Fruit fly (Drosophila melanogaster) whole organism, embryonic: Measurements from ENCODE around the gene vers.

Experiments used
- Awh ChIP-seq: fragments of 200-800 bp; sonication (Bioruptor generic); IDR thresholded peaks from 2 replicates; pipeline ENCODE4, ENCODE4 v1.3.6; 2022; ENCODE audit warnings: missing biosample characterization, missing genetic modification characterization
- CG10321 ChIP-seq: fragments of 200-800 bp; sonication (Bioruptor generic); IDR thresholded peaks from 2 replicates; pipeline ENCODE4 v1.3.6; 2022; ENCODE audit warnings: missing biosample characterization, missing genetic modification characterization
- CG12236 ChIP-seq: fragments of 200-800 bp; sonication (Bioruptor generic); optimal IDR thresholded peaks from 2 replicates; lab custom pipeline; 2016; ENCODE audit warnings: missing biosample characterization, missing genetic modification characterization
- CG12659 ChIP-seq: fragments of 200-800 bp; sonication (Bioruptor generic); optimal IDR thresholded peaks from 3 replicates; lab custom pipeline; 2017; ENCODE audit warnings: mild to moderate bottlenecking, missing biosample characterization, missing genetic modification reagents, missing genetic modification characterization
- CG17829 ChIP-seq: fragments of 200-800 bp; optimal IDR thresholded peaks from 2 replicates; lab custom pipeline; 2019; ENCODE audit warnings: missing biosample characterization, mild to moderate bottlenecking, missing genetic modification characterization, moderate library complexity
- CG2199 ChIP-seq: fragments of 200-800 bp; sonication (Bioruptor generic); IDR thresholded peaks from 3 replicates; pipeline ENCODE4 v1.3.6; 2022; ENCODE audit warnings: missing biosample characterization, missing genetic modification characterization
- CG2889 ChIP-seq: fragments of 200-800 bp; sonication (Bioruptor generic); IDR thresholded peaks from 3 replicates; pipeline ENCODE4 v1.3.6; 2022; ENCODE audit warnings: missing biosample characterization, missing genetic modification characterization
- CG31365 ChIP-seq: fragments of 200-800 bp; sonication (Bioruptor generic); optimal IDR thresholded peaks from 2 replicates; lab custom pipeline; 2018; ENCODE audit warnings: missing biosample characterization, mild to moderate bottlenecking, missing genetic modification characterization
- CG4360 ChIP-seq: fragments of 200-800 bp; sonication (Bioruptor generic); IDR thresholded peaks from 2 replicates; pipeline ENCODE4 v1.3.6; 2022; ENCODE audit warnings: missing biosample characterization, missing genetic modification characterization
- CG4617 ChIP-seq: fragments of 200-800 bp; sonication (Bioruptor generic); optimal IDR thresholded peaks from 3 replicates; lab custom pipeline; 2016; ENCODE audit warnings: missing biosample characterization, missing genetic modification characterization, borderline replicate concordance
- CG4820 ChIP-seq: fragments of 200-800 bp; sonication (Bioruptor generic); optimal IDR thresholded peaks from 3 replicates; lab custom pipeline; 2016; ENCODE audit warnings: missing biosample characterization, missing genetic modification characterization
- CG8290 ChIP-seq, 3 experiments: fragments of 200-800 bp; sonication (Bioruptor generic); optimal IDR thresholded peaks; 2 replicates each; lab custom pipeline; 2016 to 2019; ENCODE audit warnings: missing biosample characterization in 3 of 3, missing genetic modification characterization in 3 of 3, mild to moderate bottlenecking in 2 of 3, moderate library complexity in 1 of 3
- CG9609 ChIP-seq: fragments of 200-800 bp; sonication (Bioruptor generic); optimal IDR thresholded peaks from 3 replicates; lab custom pipeline; 2016; ENCODE audit warnings: missing biosample characterization, missing genetic modification characterization
- CG9876 ChIP-seq: fragments of 200-800 bp; sonication (Bioruptor generic); optimal IDR thresholded peaks from 2 replicates; lab custom pipeline; 2016; ENCODE audit warnings: missing biosample characterization, missing genetic modification characterization
- D ChIP-seq, 2 experiments: fragments of 200-800 bp in 1 of 2; fragments of >200 bp in 1 of 2; sonication (Bioruptor generic) in 1 of 2; optimal IDR thresholded peaks; 2 replicates in 1 of 2; 3 replicates in 1 of 2; lab custom pipeline; 2017; ENCODE audit warnings: mild to moderate bottlenecking in 1 of 2, missing biosample characterization in 1 of 2, missing genetic modification characterization in 1 of 2, missing genetic modification reagents in 1 of 2
- Dip2 ChIP-seq: fragments of 200-800 bp; sonication (Bioruptor generic); IDR thresholded peaks from 2 replicates; pipeline ENCODE4 v1.3.6; 2022; ENCODE audit warnings: missing biosample characterization, missing genetic modification characterization
- Dp ChIP-seq: fragments of 200-800 bp; sonication (Bioruptor generic); optimal IDR thresholded peaks from 2 replicates; lab custom pipeline; 2018; ENCODE audit warnings: missing biosample characterization, mild to moderate bottlenecking, missing genetic modification characterization, moderate library complexity
- Dref ChIP-seq: fragments of 200-800 bp; sonication (Bioruptor generic); IDR thresholded peaks from 2 replicates; pipeline ENCODE4 v1.3.6; 2022; ENCODE audit warnings: missing biosample characterization, missing genetic modification characterization
- Gsc ChIP-seq: fragments of 200-800 bp; sonication (Bioruptor generic); IDR thresholded peaks from 2 replicates; pipeline ENCODE4 v1.3.6; 2022; ENCODE audit warnings: missing biosample characterization, missing genetic modification characterization
- H15 ChIP-seq: fragments of 200-800 bp; sonication (Bioruptor generic); IDR thresholded peaks from 3 replicates; pipeline ENCODE4 v1.3.6; 2022; ENCODE audit warnings: missing biosample characterization, missing genetic modification characterization
- HLH4C ChIP-seq: fragments of 200-800 bp; sonication (Bioruptor generic); IDR thresholded peaks from 3 replicates; pipeline ENCODE4 v1.3.6; 2022; ENCODE audit warnings: missing biosample characterization, missing genetic modification characterization; ENCODE audit not compliant: partially characterized antibody
- Hand ChIP-seq: fragments of 200-800 bp; sonication (Bioruptor generic); optimal IDR thresholded peaks from 2 replicates; lab custom pipeline; 2017; ENCODE audit warnings: mild to moderate bottlenecking, missing biosample characterization, missing genetic modification reagents, missing genetic modification characterization
- Nf-YA ChIP-seq: fragments of 200-800 bp; sonication (Bioruptor generic); IDR thresholded peaks from 2 replicates; pipeline ENCODE4 v1.3.6; 2022; ENCODE audit warnings: missing biosample characterization, missing genetic modification characterization
- Nf-YB ChIP-seq: fragments of 200-800 bp; sonication (Bioruptor generic); optimal IDR thresholded peaks from 3 replicates; lab custom pipeline; 2019; ENCODE audit warnings: missing biosample characterization, mild to moderate bottlenecking, missing genetic modification characterization, moderate library complexity
- Opbp ChIP-seq: fragments of 200-800 bp; sonication (Bioruptor generic); IDR thresholded peaks from 3 replicates; pipeline ENCODE4 v1.3.6; 2022; ENCODE audit warnings: missing biosample characterization, missing genetic modification characterization; ENCODE audit not compliant: partially characterized antibody
- Vsx1 ChIP-seq: fragments of 200-800 bp; sonication (Bioruptor generic); optimal IDR thresholded peaks from 2 replicates; lab custom pipeline; 2017; ENCODE audit warnings: missing biosample characterization, mild to moderate bottlenecking, missing genetic modification characterization, missing genetic modification reagents
- ash1 ChIP-seq: fragments of 200-800 bp; sonication (Bioruptor generic); optimal IDR thresholded peaks from 2 replicates; lab custom pipeline; 2018; ENCODE audit warnings: missing biosample characterization, mild to moderate bottlenecking, missing genetic modification characterization
- ato ChIP-seq: fragments of 200-800 bp; sonication (Bioruptor generic); IDR thresholded peaks from 2 replicates; pipeline ENCODE4 v1.3.6; 2022; ENCODE audit warnings: missing biosample characterization, missing genetic modification characterization; ENCODE audit not compliant: partially characterized antibody
- bab2 ChIP-seq: fragments of 200-800 bp; sonication (Bioruptor generic); optimal IDR thresholded peaks from 2 replicates; lab custom pipeline; 2016; ENCODE audit warnings: missing biosample characterization, missing genetic modification characterization
- bbx ChIP-seq: fragments of 200-800 bp; sonication (Bioruptor generic); IDR thresholded peaks from 2 replicates; pipeline ENCODE4 v1.3.6; 2022; ENCODE audit warnings: missing biosample characterization, missing genetic modification characterization; ENCODE audit not compliant: partially characterized antibody
- chinmo ChIP-seq: fragments of 200-800 bp; sonication (Bioruptor generic); IDR thresholded peaks from 4 replicates; pipeline ENCODE4 v1.3.6; 2022; ENCODE audit warnings: missing biosample characterization, missing genetic modification characterization; ENCODE audit not compliant: partially characterized antibody
- da ChIP-seq: fragments of 200-800 bp; sonication (Bioruptor generic); optimal IDR thresholded peaks from 2 replicates; lab custom pipeline; 2016; ENCODE audit warnings: missing biosample characterization, missing genetic modification characterization
- fd3F ChIP-seq: fragments of 200-800 bp; sonication (Bioruptor generic); optimal IDR thresholded peaks from 2 replicates; lab custom pipeline; 2018; ENCODE audit warnings: missing biosample characterization, mild to moderate bottlenecking, missing genetic modification characterization, moderate library complexity
- gcm ChIP-seq: fragments of 200-800 bp; sonication (Bioruptor generic); optimal IDR thresholded peaks from 2 replicates; lab custom pipeline; 2019; ENCODE audit warnings: missing biosample characterization, mild to moderate bottlenecking, missing genetic modification characterization, moderate library complexity
- grau ChIP-seq: fragments of 200-800 bp; optimal IDR thresholded peaks from 3 replicates; lab custom pipeline; 2019; ENCODE audit warnings: missing biosample characterization, mild to moderate bottlenecking, missing genetic modification characterization, moderate library complexity
- hkb ChIP-seq, 2 experiments: fragments of 200-800 bp in 1 of 2; fragments of >200 bp in 1 of 2; sonication (Bioruptor generic) in 1 of 2; IDR thresholded peaks in 1 of 2; optimal IDR thresholded peaks in 1 of 2; 2 replicates each; pipeline versions ENCODE4 v1.3.6 to Lab custom; 2017 to 2022; ENCODE audit warnings: missing biosample characterization in 1 of 2, missing genetic modification characterization in 1 of 2
- inv ChIP-seq: fragments of 200-800 bp; sonication (Bioruptor generic); IDR thresholded peaks from 2 replicates; pipeline ENCODE4 v1.3.6; 2022; ENCODE audit warnings: missing biosample characterization, missing genetic modification characterization; ENCODE audit not compliant: partially characterized antibody
- lmd ChIP-seq: fragments of 200-800 bp; sonication (Bioruptor generic); IDR thresholded peaks from 2 replicates; pipeline ENCODE4 v1.3.6; 2022; ENCODE audit warnings: missing biosample characterization, missing genetic modification characterization
- pzg ChIP-seq: fragments of 200-800 bp; sonication (Bioruptor generic); optimal IDR thresholded peaks from 3 replicates; lab custom pipeline; 2018; ENCODE audit warnings: missing biosample characterization, mild to moderate bottlenecking, missing genetic modification characterization, moderate library complexity
- sens ChIP-seq: fragments of 200-800 bp; sonication (Bioruptor generic); peaks from one replicate; lab custom pipeline; 2016; ENCODE audit warnings: missing biosample characterization, missing genetic modification characterization
- shn ChIP-seq: fragments of 200-800 bp; sonication (Bioruptor generic); optimal IDR thresholded peaks from 3 replicates; lab custom pipeline; 2016; ENCODE audit warnings: missing biosample characterization, missing genetic modification characterization
- sim ChIP-seq: fragments of 200-800 bp; sonication (Bioruptor generic); IDR thresholded peaks from 2 replicates; pipeline ENCODE4 v1.3.6; 2022; ENCODE audit warnings: missing biosample characterization, missing genetic modification characterization
- sna ChIP-seq: fragments of 200-800 bp; sonication (Bioruptor generic); IDR thresholded peaks from 2 replicates; pipeline ENCODE4 v1.3.6; 2022; ENCODE audit warnings: missing biosample characterization, missing genetic modification characterization; ENCODE audit not compliant: partially characterized antibody
- ssp ChIP-seq: fragments of 200-800 bp; sonication (Bioruptor generic); IDR thresholded peaks from 2 replicates; pipeline ENCODE4 v1.3.6; 2022; ENCODE audit warnings: missing biosample characterization, missing genetic modification characterization
- stwl ChIP-seq: fragments of 200-800 bp; sonication (Bioruptor generic); optimal IDR thresholded peaks from 3 replicates; lab custom pipeline; 2018; ENCODE audit warnings: missing biosample characterization, mild to moderate bottlenecking, missing genetic modification characterization, moderate library complexity
- tll ChIP-seq, 2 experiments: fragments of 200-800 bp in 1 of 2; fragments of >200 bp in 1 of 2; sonication (Bioruptor generic) in 1 of 2; optimal IDR thresholded peaks; 2 replicates each; lab custom pipeline; 2017 to 2019; ENCODE audit warnings: missing biosample characterization in 2 of 2, missing genetic modification characterization in 2 of 2, mild to moderate bottlenecking in 1 of 2, moderate library complexity in 1 of 2
- trem ChIP-seq: fragments of 200-800 bp; optimal IDR thresholded peaks from 3 replicates; lab custom pipeline; 2019; ENCODE audit warnings: missing biosample characterization, mild to moderate bottlenecking, missing genetic modification characterization, moderate library complexity
- unc-4 ChIP-seq: fragments of 200-800 bp; sonication (Bioruptor generic); IDR thresholded peaks from 2 replicates; pipeline ENCODE4 v1.3.6; 2022; ENCODE audit warnings: missing biosample characterization, missing genetic modification characterization; ENCODE audit not compliant: partially characterized antibody
- vvl ChIP-seq: fragments of 200-800 bp; sonication (Bioruptor generic); IDR thresholded peaks from 2 replicates; pipeline ENCODE4 v1.3.6; 2022; ENCODE audit warnings: missing biosample characterization, missing genetic modification characterization

The vers gene

DNA sequence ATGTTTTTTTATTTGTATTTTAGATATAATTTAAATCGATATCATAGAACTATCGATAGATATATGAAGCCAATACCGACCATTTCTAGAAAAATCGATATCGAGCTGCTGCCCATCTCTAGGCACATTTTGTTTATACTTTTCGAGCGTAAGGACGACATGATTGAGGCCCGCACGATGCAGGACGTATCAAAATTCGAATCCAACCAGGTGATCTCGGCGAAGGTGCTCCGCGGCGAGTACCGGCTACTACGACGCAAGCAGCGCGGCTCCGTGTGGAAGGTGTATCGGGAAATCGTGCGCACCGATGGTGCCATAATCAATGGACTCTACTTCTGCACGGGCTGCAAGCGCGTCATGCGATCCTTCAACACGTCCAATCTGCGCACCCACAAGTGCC, 2.3 kb downstream of the vers start, which contains the start of gene ssp:
ssp (plus strand) TSS at position 102 of the 400 bp plus-strand sequence.
- TF ChIP-seq gcm (GFP tag; lab: Kevin White, UChicago) (peak; percentile 9), H15 (GFP tag; lab: Robert Waterston, UW) (no peak), fd3F (GFP tag; lab: Kevin White, UChicago) (no peak), da (GFP tag; lab: Kevin White, UChicago) (no peak), Dref (GFP tag; lab: Robert Waterston, UW) (peak; percentile 87), chinmo (GFP tag; lab: Robert Waterston, UW) (0 out of 4 replicates have a peak, but pooled peaks have one; percentile 27), ato (GFP tag; lab: Robert Waterston, UW) (peak; percentile 56; the same call in 1 of the 2 replicates), CG9876 (GFP tag; lab: Kevin White, UChicago) (no peak), stwl (tag; lab: Kevin White, UChicago) (peak; percentile 79), CG4617 (GFP tag; lab: Kevin White, UChicago) (peak; percentile 43), CG31365 (tag; lab: Kevin White, UChicago) (no peak), ash1 (GFP tag; lab: Kevin White, UChicago) (no peak), CG10321 (GFP tag; lab: Robert Waterston, UW) (no peak), CG4360 (0 out of 2 replicates have a peak, but pooled peaks have one; percentile 14), bbx (peak; percentile 86), CG9609 (GFP tag; lab: Kevin White, UChicago) (no peak), hkb (optimal IDR thresholded peaks at IDR 0.05; lab: Kevin White, UChicago) (no peak), hkb (GFP tag; IDR thresholded peaks at IDR 0.05; lab: Robert Waterston, UW) (no peak), unc-4 (GFP tag; lab: Robert Waterston, UW) (peak; percentile 89), sim (GFP tag; lab: Robert Waterston, UW) (no peak), Vsx1 (GFP tag; lab: Kevin White, UChicago) (no peak), CG4820 (no peak), Dip2 (no peak), vvl (GFP tag; lab: Robert Waterston, UW) (no peak), CG2889 (no peak), shn (GFP tag; lab: Kevin White, UChicago) (no peak), sens (peak; percentile 7), trem (tag; lab: Kevin White, UChicago) (peak; percentile 41), Nf-YB (GFP tag; lab: Kevin White, UChicago) (no peak), CG12659 (GFP tag; lab: Kevin White, UChicago) (peak; percentile 14), pzg (GFP tag; lab: Kevin White, UChicago) (peak; percentile 50), Hand (GFP tag; lab: Kevin White, UChicago) (no peak), inv (GFP tag; lab: Robert Waterston, UW) (peak; percentile 61), CG2199 (GFP tag; lab: Robert Waterston, UW) (no peak), ssp (GFP tag; lab: Robert Waterston, UW) (no peak), Nf-YA (GFP tag; lab: Robert Waterston, UW) (no peak), Awh (GFP tag; lab: Robert Waterston, UW) (no peak), CG8290 (GFP tag; optimal IDR thresholded peaks at IDR 0.05; lab: Kevin White, UChicago) (no peak), CG8290 (tag; optimal IDR thresholded peaks at IDR 0.05; lab: Kevin White, UChicago) (no peak), HLH4C (peak; percentile 78), Gsc (no peak), CG17829 (tag; lab: Kevin White, UChicago) (peak; percentile 14), grau (tag; lab: Kevin White, UChicago) (no peak), bab2 (GFP tag; lab: Kevin White, UChicago) (no peak), lmd (GFP tag; lab: Robert Waterston, UW) (no peak), Opbp (peak; percentile 86), Dp (peak; percentile 47), D (optimal IDR thresholded peaks at IDR 0.05; lab: Kevin White, UChicago) (no peak), D (GFP tag; optimal IDR thresholded peaks at IDR 0.05; lab: Kevin White, UChicago) (no peak), sna (GFP tag; lab: Robert Waterston, UW) (peak; percentile 83), CG12236 (GFP tag; lab: Kevin White, UChicago) (no peak), tll (GFP tag; optimal IDR thresholded peaks at IDR 0.05; lab: Kevin White, UChicago) (no peak)
